Fruit fly (Drosophila melanogaster): ENCODE data around the gene CG17258.

The CG17258 gene

dm6 chr2L:2992664-2993174 is 42.4 kb downstream of the CG17258 start, which contains the start of the genes okr and CG3558:
Gene okr (minus strand): TSS chr2L:2992759.
Gene CG3558 (plus strand): TSS chr2L:2992870.
- TF ChIP-seq noc (tag; optimal IDR thresholded peaks at IDR 0.05), result no peak

- TF ChIP-seq noc (tag; optimal IDR thresholded peaks at IDR 0.05), result no peak
Measured at dm6 chr2L:2987681-2988381, 47.3 kb downstream of the CG17258 start, which contains the start of the genes Chd1 and Bem46. Gene Chd1 (minus strand): TSS chr2L:2987723. Gene Bem46 (plus strand): TSS chr2L:2988116.

- no peak for TF ChIP-seq noc (tag; optimal IDR thresholded peaks at IDR 0.05)
Measured at dm6 chr2L:2986776-2987175, 48.4 kb downstream of the CG17258 start.
